Fruit fly (Drosophila melanogaster) whole organism, embryonic: ENCODE data around the gene Sgsf.

Experiments used
- BEAF-32 ChIP-seq: fragments of 200-800 bp; sonication (Bioruptor generic); optimal IDR thresholded peaks from 3 replicates; lab custom pipeline; 2017; ENCODE audit warnings: missing biosample characterization, missing genetic modification characterization, mild to moderate bottlenecking, moderate library complexity, missing genetic modification reagents
- Bdp1 ChIP-seq: fragments of 200-800 bp; sonication (Bioruptor generic); optimal IDR thresholded peaks from 3 replicates; lab custom pipeline; 2016; ENCODE audit warnings: missing biosample characterization, missing genetic modification characterization
- BtbVII ChIP-seq: fragments of 200-800 bp; sonication (Bioruptor generic); optimal IDR thresholded peaks from 3 replicates; lab custom pipeline; 2017; ENCODE audit warnings: missing biosample characterization, mild to moderate bottlenecking, missing genetic modification characterization
- CG10462 ChIP-seq: fragments of 200-800 bp; sonication (Bioruptor generic); optimal IDR thresholded peaks from 2 replicates; lab custom pipeline; 2016; ENCODE audit warnings: missing biosample characterization, missing genetic modification characterization
- CG10543 ChIP-seq: fragments of 200-800 bp; sonication (Bioruptor generic); optimal IDR thresholded peaks from 3 replicates; lab custom pipeline; 2017; ENCODE audit warnings: missing biosample characterization, mild to moderate bottlenecking, missing genetic modification characterization, moderate library complexity
- CG10654 ChIP-seq: fragments of 200-800 bp; sonication (Bioruptor generic); optimal IDR thresholded peaks from 2 replicates; lab custom pipeline; 2016; ENCODE audit warnings: missing biosample characterization, missing genetic modification characterization
- CG12769 ChIP-seq: fragments of 200-800 bp; sonication (Bioruptor generic); optimal IDR thresholded peaks from 2 replicates; lab custom pipeline; 2019; ENCODE audit warnings: missing biosample characterization, mild to moderate bottlenecking, missing genetic modification characterization, moderate library complexity
- CG13894 ChIP-seq: fragments of 200-800 bp; sonication (Bioruptor generic); optimal IDR thresholded peaks from 3 replicates; lab custom pipeline; 2018; ENCODE audit warnings: missing biosample characterization, mild to moderate bottlenecking, missing genetic modification characterization, moderate library complexity
- CG15514 ChIP-seq: fragments of 200-800 bp; sonication (Bioruptor generic); optimal IDR thresholded peaks from 3 replicates; lab custom pipeline; 2017; ENCODE audit warnings: missing biosample characterization, missing genetic modification characterization, mild to moderate bottlenecking, moderate library complexity, missing genetic modification reagents
- CG17359 ChIP-seq: fragments of 200-800 bp; sonication (Bioruptor generic); optimal IDR thresholded peaks from 3 replicates; lab custom pipeline; 2018; ENCODE audit warnings: missing biosample characterization, mild to moderate bottlenecking, missing genetic modification characterization, moderate library complexity
- CG18476 ChIP-seq: fragments of 200-800 bp; sonication (Bioruptor generic); optimal IDR thresholded peaks from 2 replicates; lab custom pipeline; 2016; ENCODE audit warnings: missing biosample characterization, mild to moderate bottlenecking, missing genetic modification characterization
- CG3163 ChIP-seq: fragments of 200-800 bp; sonication (Bioruptor generic); optimal IDR thresholded peaks from 3 replicates; lab custom pipeline; 2016; ENCODE audit warnings: missing biosample characterization, missing genetic modification characterization
- CG34376 ChIP-seq: fragments of 200-800 bp; sonication (Bioruptor generic); optimal IDR thresholded peaks from 2 replicates; lab custom pipeline; 2018; ENCODE audit warnings: missing biosample characterization, mild to moderate bottlenecking, missing genetic modification characterization
- CG34422 ChIP-seq: fragments of 200-800 bp; sonication (Bioruptor generic); IDR thresholded peaks from 3 replicates; pipeline ENCODE4 v1.3.6; 2022; ENCODE audit warnings: missing biosample characterization, missing genetic modification characterization
- CG8359 ChIP-seq: fragments of 200-800 bp; sonication (Bioruptor generic); optimal IDR thresholded peaks from 2 replicates; lab custom pipeline; 2017; ENCODE audit warnings: missing biosample characterization, mild to moderate bottlenecking, missing genetic modification characterization, borderline replicate concordance
- CG8388 ChIP-seq: fragments of 200-800 bp; sonication (Bioruptor generic); optimal IDR thresholded peaks from 2 replicates; lab custom pipeline; 2019; ENCODE audit warnings: missing biosample characterization, mild to moderate bottlenecking, missing genetic modification characterization, moderate library complexity
- CG8478 ChIP-seq: fragments of >200 bp; optimal IDR thresholded peaks from 2 replicates; lab custom pipeline; 2018
- Chrac-16 ChIP-seq: fragments of 200-800 bp; sonication (Bioruptor generic); optimal IDR thresholded peaks from 3 replicates; lab custom pipeline; 2016; ENCODE audit warnings: missing biosample characterization, missing genetic modification characterization
- CrebB ChIP-seq: fragments of 200-800 bp; sonication (Bioruptor generic); optimal IDR thresholded peaks from 3 replicates; lab custom pipeline; 2018; ENCODE audit warnings: missing biosample characterization, mild to moderate bottlenecking, missing genetic modification characterization
- Dek ChIP-seq: fragments of 200-800 bp; sonication (Bioruptor generic); optimal IDR thresholded peaks from 3 replicates; lab custom pipeline; 2019; ENCODE audit warnings: missing biosample characterization, mild to moderate bottlenecking, missing genetic modification characterization, moderate library complexity
- Drgx ChIP-seq: fragments of 200-800 bp; sonication (Bioruptor generic); IDR thresholded peaks from 2 replicates; pipeline ENCODE4 v1.3.6; 2022; ENCODE audit warnings: missing biosample characterization, missing genetic modification characterization
- Ets65A ChIP-seq: fragments of 200-800 bp; sonication (Bioruptor generic); peaks from one replicate; lab custom pipeline; 2016; ENCODE audit warnings: missing biosample characterization, missing genetic modification characterization
- Fer2 ChIP-seq: fragments of 200-800 bp; sonication (Bioruptor generic); optimal IDR thresholded peaks from 2 replicates; lab custom pipeline; 2018; ENCODE audit warnings: missing biosample characterization, mild to moderate bottlenecking, missing genetic modification characterization, moderate library complexity
- Gug ChIP-seq: fragments of 200-800 bp; sonication (Bioruptor generic); IDR thresholded peaks from 4 replicates; pipeline ENCODE4 v1.3.6; 2022; ENCODE audit warnings: missing biosample characterization, missing genetic modification characterization
- H15 ChIP-seq: fragments of 200-800 bp; sonication (Bioruptor generic); IDR thresholded peaks from 3 replicates; pipeline ENCODE4 v1.3.6; 2022; ENCODE audit warnings: missing biosample characterization, missing genetic modification characterization
- Hr78 ChIP-seq, 2 experiments: fragments of 200-800 bp in 1 of 2; fragments of >200 bp in 1 of 2; sonication (Bioruptor generic) in 1 of 2; optimal IDR thresholded peaks; 2 replicates each; lab custom pipeline; 2017 to 2019; ENCODE audit warnings: missing biosample characterization in 2 of 2, missing genetic modification characterization in 2 of 2, mild to moderate bottlenecking in 1 of 2, moderate library complexity in 1 of 2
- Jarid2 ChIP-seq: fragments of 200-800 bp; sonication (Bioruptor generic); optimal IDR thresholded peaks from 3 replicates; lab custom pipeline; 2017; ENCODE audit warnings: mild to moderate bottlenecking, missing biosample characterization, missing genetic modification reagents, missing genetic modification characterization
- Taf1 ChIP-seq: fragments of 200-800 bp; sonication (Bioruptor generic); IDR thresholded peaks from 2 replicates; pipeline ENCODE4 v1.3.6; 2022; ENCODE audit warnings: missing biosample characterization, missing genetic modification characterization
- Trl ChIP-seq, 3 experiments: fragments of >200 bp in 2 of 3; fragments of 200-800 bp in 1 of 3; sonication (Bioruptor generic) in 1 of 3; optimal IDR thresholded peaks; 2 replicates in 1 of 3; 3 replicates in 2 of 3; lab custom pipeline; 2016 to 2017; ENCODE audit warnings: missing biosample characterization in 1 of 3, missing genetic modification characterization in 1 of 3
- ara ChIP-seq: fragments of 200-800 bp; sonication (Bioruptor generic); IDR thresholded peaks from 2 replicates; pipeline ENCODE4 v1.3.6; 2022; ENCODE audit warnings: missing biosample characterization, missing genetic modification characterization
- ase ChIP-seq: fragments of 200-800 bp; sonication (Bioruptor generic); IDR thresholded peaks from 3 replicates; pipeline ENCODE4 v1.3.6; 2022; ENCODE audit warnings: missing biosample characterization, missing genetic modification characterization
- caup ChIP-seq: fragments of 200-800 bp; sonication (Bioruptor generic); optimal IDR thresholded peaks from 3 replicates; lab custom pipeline; 2017; ENCODE audit warnings: missing biosample characterization, mild to moderate bottlenecking, missing genetic modification characterization, moderate library complexity; ENCODE audit not compliant: severe bottlenecking
- chinmo ChIP-seq: fragments of 200-800 bp; sonication (Bioruptor generic); IDR thresholded peaks from 4 replicates; pipeline ENCODE4 v1.3.6; 2022; ENCODE audit warnings: missing biosample characterization, missing genetic modification characterization; ENCODE audit not compliant: partially characterized antibody
- chm ChIP-seq: fragments of 200-800 bp; sonication (Bioruptor generic); IDR thresholded peaks from 2 replicates; pipeline ENCODE4 v1.3.6; 2022; ENCODE audit warnings: missing biosample characterization, missing genetic modification characterization
- corto ChIP-seq: fragments of 200-800 bp; sonication (Bioruptor generic); optimal IDR thresholded peaks from 2 replicates; lab custom pipeline; 2016; ENCODE audit warnings: missing biosample characterization, mild to moderate bottlenecking, missing genetic modification characterization, moderate library complexity
- dimm ChIP-seq: fragments of 200-800 bp; sonication (Bioruptor generic); IDR thresholded peaks from 2 replicates; pipeline ENCODE4 v1.3.6; 2022; ENCODE audit warnings: missing biosample characterization, missing genetic modification characterization
- en ChIP-seq: fragments of 200-800 bp; sonication (Bioruptor generic); optimal IDR thresholded peaks from 2 replicates; lab custom pipeline; 2016; ENCODE audit warnings: missing biosample characterization, missing genetic modification characterization
- exex ChIP-seq: fragments of 200-800 bp; sonication (Bioruptor generic); optimal IDR thresholded peaks from 4 replicates; lab custom pipeline; 2018; ENCODE audit warnings: missing biosample characterization, mild to moderate bottlenecking, missing genetic modification characterization, moderate library complexity
- fd96Cb ChIP-seq: fragments of 200-800 bp; sonication (Bioruptor generic); optimal IDR thresholded peaks from 2 replicates; lab custom pipeline; 2018; ENCODE audit warnings: missing biosample characterization, mild to moderate bottlenecking, missing genetic modification characterization, moderate library complexity
- gce ChIP-seq: fragments of 200-800 bp; sonication (Bioruptor generic); IDR thresholded peaks from 3 replicates; pipeline ENCODE4 v1.3.6; 2022; ENCODE audit warnings: missing biosample characterization, missing genetic modification characterization
- grau ChIP-seq: fragments of 200-800 bp; optimal IDR thresholded peaks from 3 replicates; lab custom pipeline; 2019; ENCODE audit warnings: missing biosample characterization, mild to moderate bottlenecking, missing genetic modification characterization, moderate library complexity
- gro ChIP-seq: fragments of 200-800 bp; sonication (Bioruptor generic); optimal IDR thresholded peaks from 2 replicates; lab custom pipeline; 2016; ENCODE audit warnings: missing biosample characterization, missing genetic modification characterization
- gsb-n ChIP-seq: fragments of 200-800 bp; sonication (Bioruptor generic); optimal IDR thresholded peaks from 3 replicates; lab custom pipeline; 2018; ENCODE audit warnings: missing biosample characterization, mild to moderate bottlenecking, missing genetic modification characterization
- luna ChIP-seq: fragments of 200-800 bp; sonication (Bioruptor generic); optimal IDR thresholded peaks from 2 replicates; lab custom pipeline; 2016; ENCODE audit warnings: missing biosample characterization, missing genetic modification characterization
- maf-S ChIP-seq: fragments of 200-800 bp; sonication (Bioruptor generic); optimal IDR thresholded peaks from 2 replicates; lab custom pipeline; 2016; ENCODE audit warnings: missing biosample characterization, missing genetic modification characterization
- nom ChIP-seq: fragments of 200-800 bp; sonication (Bioruptor generic); optimal IDR thresholded peaks from 2 replicates; lab custom pipeline; 2017; ENCODE audit warnings: missing biosample characterization, missing genetic modification characterization, mild to moderate bottlenecking, moderate library complexity, missing genetic modification reagents
- repo ChIP-seq: fragments of 200-800 bp; sonication (Bioruptor generic); optimal IDR thresholded peaks from 2 replicates; lab custom pipeline; 2016; ENCODE audit warnings: missing biosample characterization, missing genetic modification characterization
- sd ChIP-seq: fragments of 200-800 bp; sonication (Bioruptor generic); optimal IDR thresholded peaks from 3 replicates; lab custom pipeline; 2018; ENCODE audit warnings: missing biosample characterization, mild to moderate bottlenecking, missing genetic modification characterization, moderate library complexity
- tna ChIP-seq: fragments of 200-800 bp; sonication (Bioruptor generic); IDR thresholded peaks from 2 replicates; pipeline ENCODE4 v1.3.6; 2022; ENCODE audit warnings: missing biosample characterization, missing genetic modification characterization; ENCODE audit not compliant: partially characterized antibody
- toy ChIP-seq: fragments of 200-800 bp; sonication (Bioruptor generic); IDR thresholded peaks from 2 replicates; pipeline ENCODE4 v1.3.6; 2022; ENCODE audit warnings: missing biosample characterization, missing genetic modification characterization
- vfl ChIP-seq: fragments of 200-800 bp; sonication (Bioruptor generic); optimal IDR thresholded peaks from 2 replicates; lab custom pipeline; 2016; ENCODE audit warnings: missing biosample characterization, missing genetic modification characterization

Sgsf gene

dm6 chr3R:12370643-12370995 is 29.1 kb downstream of the Sgsf start:
- TF ChIP-seq maf-S (GFP tag; lab: Kevin White, UChicago) (no peak), CG10462 (GFP tag; lab: Kevin White, UChicago) (no peak), corto (peak; percentile 66), ara (GFP tag; lab: Robert Waterston, UW) (no peak), dimm (no peak), vfl (no peak), CG3163 (GFP tag; lab: Kevin White, UChicago) (peak; percentile 94), fd96Cb (tag; lab: Kevin White, UChicago) (no peak), CG8359 (no peak), toy (no peak), gro (GFP tag; lab: Kevin White, UChicago) (peak; percentile 2), BtbVII (GFP tag; lab: Kevin White, UChicago) (peak; percentile 29), Fer2 (no peak), repo (GFP tag; lab: Kevin White, UChicago) (no peak), Drgx (GFP tag; lab: Robert Waterston, UW) (no peak), CG17359 (tag; lab: Kevin White, UChicago) (no peak), CG10543 (GFP tag; lab: Kevin White, UChicago) (peak; percentile 36), luna (GFP tag; lab: Kevin White, UChicago) (no peak), grau (no peak), CG8388 (GFP tag; lab: Kevin White, UChicago) (no peak), CG15514 (GFP tag; lab: Kevin White, UChicago) (no peak), CG10654 (GFP tag; lab: Kevin White, UChicago) (no peak), Hr78 (GFP tag; optimal IDR thresholded peaks at IDR 0.05; lab: Kevin White, UChicago) (peak in 1 of 2 experiments; percentile 61), CG34422 (GFP tag; lab: Robert Waterston, UW) (peak; percentile 10; the same call in 1 of the 3 replicates), gsb-n (tag; lab: Kevin White, UChicago) (no peak), CG13894 (peak; percentile 97), chinmo (GFP tag; lab: Robert Waterston, UW) (0 out of 4 replicates have a peak, but pooled peaks have one; percentile 68), Chrac-16 (no peak), CG8478 (lab: Kevin White, UChicago) (no peak), sd (peak; percentile 92), CG34376 (peak; percentile 66), Dek (tag; lab: Kevin White, UChicago) (no peak), nom (GFP tag; lab: Kevin White, UChicago) (peak; percentile 59), chm (GFP tag; lab: Robert Waterston, UW) (peak; percentile 27; the same call in 1 of the 2 replicates), CG12769 (tag; lab: Kevin White, UChicago) (peak; percentile 64), Trl (optimal IDR thresholded peaks at IDR 0.05; lab: Kevin White, UChicago) (peak; percentile 53 to 72), Trl (GFP tag; optimal IDR thresholded peaks at IDR 0.05; lab: Kevin White, UChicago) (no peak), tna (GFP tag; lab: Robert Waterston, UW) (no peak), Taf1 (GFP tag; lab: Robert Waterston, UW) (no peak), Gug (GFP tag; lab: Robert Waterston, UW) (no peak)

dm6 chr3R:12371671-12372070 is 30.2 kb downstream of the Sgsf start, which contains the start of gene GstD2:
Gene GstD2, plus strand, starts transcription at chr3R:12371971.
- TF ChIP-seq ara (GFP tag; lab: Robert Waterston, UW): no peak
- no peak for TF ChIP-seq BEAF-32
- no peak for TF ChIP-seq Jarid2
- TF ChIP-seq caup: no peak
- TF ChIP-seq CrebB (tag; lab: Kevin White, UChicago): no peak
- no peak for TF ChIP-seq Bdp1 (GFP tag; lab: Kevin White, UChicago)
- peak; percentile 28 for TF ChIP-seq exex (tag; lab: Kevin White, UChicago)
- TF ChIP-seq CG18476: no peak
- no peak for TF ChIP-seq ase (GFP tag; lab: Robert Waterston, UW)
- TF ChIP-seq CG10543 (GFP tag; lab: Kevin White, UChicago): no peak
- peak; percentile 30; the same call in 1 of the 3 replicates for TF ChIP-seq H15
- TF ChIP-seq gce: no peak
- no peak for TF ChIP-seq en (GFP tag; lab: Kevin White, UChicago)
- TF ChIP-seq Dek (tag; lab: Kevin White, UChicago): no peak
- no peak for TF ChIP-seq CG12769 (tag; lab: Kevin White, UChicago)
- peak; percentile 15 for TF ChIP-seq Ets65A
